Worm (Caenorhabditis elegans): Measurements from ENCODE around the gene ufd-2.

The ufd-2 gene

ce11 chrII:8037246-8037645 is 25.3 kb upstream of the ufd-2 start, which contains the start of gene arp-6:
arp-6 (minus strand) TSS chrII:8037346.
- TF ChIP-seq C34F6.9 (tag; optimal IDR thresholded peaks at IDR 0.05) (no peak), blmp-1 (tag; optimal IDR thresholded peaks at IDR 0.05; ENCODE audit: insufficient read depth) (no peak), sma-3 (GFP tag; optimal IDR thresholded peaks at IDR 0.05) (no peak), alr-1 (tag; optimal IDR thresholded peaks at IDR 0.05) (no peak), unc-62 (GFP tag; optimal IDR thresholded peaks at IDR 0.05) (no peak), ama-1 (optimal IDR thresholded peaks at IDR 0.05) (no peak), zag-1 (tag; optimal IDR thresholded peaks at IDR 0.05) (no peak), nhr-77 (tag; optimal IDR thresholded peaks at IDR 0.05) (no peak), nhr-12 (tag; optimal IDR thresholded peaks at IDR 0.05) (no peak), ztf-11 (tag; optimal IDR thresholded peaks at IDR 0.05) (no peak), aly-2 (tag; optimal IDR thresholded peaks at IDR 0.05) (no peak)

- TF ChIP-seq nhr-23 (tag; optimal IDR thresholded peaks at IDR 0.05) (no peak), zag-1 (tag; optimal IDR thresholded peaks at IDR 0.05) (no peak), snpc-4 (tag; optimal IDR thresholded peaks at IDR 0.05) (no peak), lin-39 (tag; optimal IDR thresholded peaks at IDR 0.05) (no peak), elt-3 (tag; optimal IDR thresholded peaks at IDR 0.05) (no peak), ceh-82 (tag; optimal IDR thresholded peaks at IDR 0.05) (no peak)
Measured at ce11 chrII:8037863-8038262, 24.7 kb upstream of the ufd-2 start, which contains the start of gene C08B11.9. C08B11.9 (minus strand) TSS chrII:8038169.

ce11 chrII:8039416-8039815 is 23.1 kb upstream of the ufd-2 start, which contains the start of the genes ubh-4 and algn-6:
ubh-4 (minus strand) TSS chrII:8039597.
algn-6 (plus strand) TSS chrII:8039802.
- TF ChIP-seq R02D3.7 (tag; optimal IDR thresholded peaks at IDR 0.05) (no peak), sma-9 (GFP tag; optimal IDR thresholded peaks at IDR 0.05) (peak; percentile 26), sma-9 (tag; optimal IDR thresholded peaks at IDR 0.05) (no peak), peb-1 (tag; optimal IDR thresholded peaks at IDR 0.05) (no peak), C34F6.9 (tag; optimal IDR thresholded peaks at IDR 0.05) (peak; percentile 86), lin-39 (tag; optimal IDR thresholded peaks at IDR 0.05) (no peak), ZK546.5 (tag; optimal IDR thresholded peaks at IDR 0.05) (no peak), ama-1 (optimal IDR thresholded peaks at IDR 0.05) (no peak), unc-55 (GFP tag; optimal IDR thresholded peaks at IDR 0.05) (peak; percentile 72), ceh-16 (tag; optimal IDR thresholded peaks at IDR 0.05) (no peak), lin-13 (GFP tag; optimal IDR thresholded peaks at IDR 0.05) (peak; percentile 6), nhr-10 (tag; optimal IDR thresholded peaks at IDR 0.05) (no peak), zag-1 (tag; optimal IDR thresholded peaks at IDR 0.05) (no peak), lsy-2 (tag; optimal IDR thresholded peaks at IDR 0.05) (peak; percentile 57 to 96), mab-5 (tag; optimal IDR thresholded peaks at IDR 0.05) (no peak), F13H6.1 (tag; optimal IDR thresholded peaks at IDR 0.05) (no peak), unc-62 (GFP tag; optimal IDR thresholded peaks at IDR 0.05) (no peak), sem-4 (tag; optimal IDR thresholded peaks at IDR 0.05) (no peak), sma-3 (GFP tag; optimal IDR thresholded peaks at IDR 0.05) (peak; percentile 66), fos-1 (tag; optimal IDR thresholded peaks at IDR 0.05) (peak; percentile 45), gmeb-1 (tag; optimal IDR thresholded peaks at IDR 0.05) (peak; percentile 59), dmd-4 (tag; optimal IDR thresholded peaks at IDR 0.05) (no peak), elt-1 (tag; optimal IDR thresholded peaks at IDR 0.05) (no peak), nhr-129 (tag; optimal IDR thresholded peaks at IDR 0.05) (peak; percentile 61), skn-1 (tag; optimal IDR thresholded peaks at IDR 0.05) (peak; percentile 53), ztf-1 (GFP tag; conservative IDR thresholded peaks at IDR 0.05) (no peak), crh-2 (tag; optimal IDR thresholded peaks at IDR 0.05) (peak; percentile 62), nhr-12 (tag; optimal IDR thresholded peaks at IDR 0.05) (no peak), unc-39 (tag; optimal IDR thresholded peaks at IDR 0.05) (no peak)

ce11 chrII:8041642-8042041 is 20.9 kb upstream of the ufd-2 start:
- TF ChIP-seq nhr-77 (tag; optimal IDR thresholded peaks at IDR 0.05), result no peak
- TF ChIP-seq nhr-25 (tag; optimal IDR thresholded peaks at IDR 0.05), result no peak
- TF ChIP-seq aly-2 (tag; optimal IDR thresholded peaks at IDR 0.05), result no peak
- TF ChIP-seq lin-39 (tag; optimal IDR thresholded peaks at IDR 0.05), result no peak
- no peak for TF ChIP-seq dmd-4 (tag; optimal IDR thresholded peaks at IDR 0.05)
- TF ChIP-seq mab-5 (tag; optimal IDR thresholded peaks at IDR 0.05), result no peak
- TF ChIP-seq sma-3 (GFP tag; optimal IDR thresholded peaks at IDR 0.05), result no peak
- peak in 1 of 2 experiments; percentile 69 for TF ChIP-seq lsy-2 (tag; optimal IDR thresholded peaks at IDR 0.05)
- TF ChIP-seq nhr-129 (tag; optimal IDR thresholded peaks at IDR 0.05), result peak; percentile 38
- TF ChIP-seq C34F6.9 (tag; optimal IDR thresholded peaks at IDR 0.05), result peak; percentile 66
- no peak for TF ChIP-seq nhr-10 (tag; optimal IDR thresholded peaks at IDR 0.05)
- TF ChIP-seq ceh-82 (tag; optimal IDR thresholded peaks at IDR 0.05), result no peak
- TF ChIP-seq ztf-1 (GFP tag; conservative IDR thresholded peaks at IDR 0.05), result no peak
- TF ChIP-seq fos-1 (tag; optimal IDR thresholded peaks at IDR 0.05), result no peak
- TF ChIP-seq R02D3.7 (tag; optimal IDR thresholded peaks at IDR 0.05), result no peak
- no peak for TF ChIP-seq ceh-16 (tag; optimal IDR thresholded peaks at IDR 0.05)
- TF ChIP-seq lin-13 (GFP tag; optimal IDR thresholded peaks at IDR 0.05), result peak; percentile 34
- TF ChIP-seq nhr-21 (tag; optimal IDR thresholded peaks at IDR 0.05), result no peak
- no peak for TF ChIP-seq alr-1 (tag; optimal IDR thresholded peaks at IDR 0.05)
- TF ChIP-seq unc-55 (GFP tag; optimal IDR thresholded peaks at IDR 0.05), result peak; percentile 67
- no peak for TF ChIP-seq peb-1 (tag; optimal IDR thresholded peaks at IDR 0.05)

Data from whole organism, L2 larva.